Worm (Caenorhabditis elegans) whole organism, L4 larva: ENCODE results near the gene eif-3.G.

Experiments
- dpl-1 ChIP-seq: fragments of 150-350 bp; optimal IDR thresholded peaks from 2 replicates; lab custom pipeline; 2014; ENCODE audit warnings: missing biosample characterization, missing genetic modification reagents, missing genetic modification characterization
- lin-15B ChIP-seq: fragments of 150-350 bp; sonication (generic microtip); optimal IDR thresholded peaks from 3 replicates; lab custom pipeline; 2014; ENCODE audit warnings: missing biosample characterization, missing genetic modification characterization
- nhr-25 ChIP-seq: sonication (generic microtip); optimal IDR thresholded peaks from 2 replicates; lab custom pipeline; 2017; ENCODE audit warnings: missing genetic modification characterization, mild to moderate bottlenecking, missing compliant biosample characterization, antibody characterized with exemption, moderate library complexity, borderline replicate concordance; ENCODE audit not compliant: insufficient read depth
- zfp-3 ChIP-seq: fragments of 200-800 bp; sonication (Bioruptor generic); conservative IDR thresholded peaks from 2 replicates; pipeline ENCODE4 v1.3.6; 2022; ENCODE audit warnings: missing genetic modification reagents, missing genetic modification characterization, missing compliant biosample characterization

DNA sequence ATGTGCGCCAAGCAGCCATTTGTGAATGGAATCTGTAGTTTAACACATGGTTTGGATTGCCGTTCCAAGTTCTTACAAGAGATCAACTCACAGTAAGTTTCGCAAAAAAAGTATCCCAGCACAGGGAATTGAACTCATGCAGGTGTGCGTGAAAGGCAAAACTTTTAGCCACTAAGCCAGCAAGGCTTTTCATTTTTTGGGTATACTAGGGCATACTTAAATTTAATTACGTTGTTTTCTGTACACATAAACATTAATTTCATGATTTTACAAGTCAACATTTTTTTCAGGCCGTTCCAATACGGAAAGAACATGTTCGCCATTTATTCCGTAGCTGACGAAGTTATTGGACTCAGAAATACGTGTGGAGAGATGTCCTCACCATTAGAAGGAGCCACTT, 1.0 kb upstream of the eif-3.G start:
- TF ChIP-seq nhr-25 (tag; lab: Kevin White, UChicago) (peak; percentile 9), dpl-1 (no peak), zfp-3 (GFP tag; lab: Robert Waterston, UW) (peak; percentile 79; the same call in 1 of the 2 replicates), lin-15B (tag; lab: Kevin White, UChicago) (no peak)
